Worm (Caenorhabditis elegans): Measurements from ENCODE around the gene ent-5.

DNA sequence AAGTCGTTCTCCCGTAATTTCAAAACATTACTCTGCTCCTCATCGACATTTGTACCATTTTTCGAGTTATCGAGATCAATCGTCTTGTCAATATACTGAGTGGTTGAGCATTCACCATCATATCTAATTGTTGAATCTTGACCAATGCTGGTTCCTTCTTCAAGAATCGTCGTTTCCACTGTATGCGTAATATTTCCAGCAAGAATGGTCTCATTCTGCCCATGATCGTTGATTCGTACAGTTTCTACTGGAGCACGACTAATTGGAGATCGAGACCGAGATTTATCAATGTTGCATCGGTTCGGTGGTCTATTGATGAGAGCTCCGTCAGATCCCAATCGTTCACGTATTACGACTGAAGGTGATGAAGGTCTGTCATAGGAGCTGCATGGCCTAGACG lies 49.5 kb downstream of the ent-5 start:
- TF ChIP-seq lin-13 (GFP tag; optimal IDR thresholded peaks at IDR 0.05) = no peak
- TF ChIP-seq F44E2.7 (GFP tag; IDR thresholded peaks at IDR 0.05) = no peak
- no peak for TF ChIP-seq dmd-6 (GFP tag; IDR thresholded peaks at IDR 0.05)
- no peak for TF ChIP-seq nhr-6 (tag; optimal IDR thresholded peaks at IDR 0.05)
